Fruit fly (Drosophila melanogaster) whole organism, embryonic: ENCODE data around the gene Exo70.

Experiments used
- ATbp ChIP-seq: fragments of 200-800 bp; sonication (Bioruptor generic); optimal IDR thresholded peaks from 2 replicates; lab custom pipeline; 2017; ENCODE audit warnings: missing biosample characterization, mild to moderate bottlenecking, missing genetic modification characterization, missing genetic modification reagents
- Asciz ChIP-seq: fragments of 200-800 bp; sonication (Bioruptor generic); optimal IDR thresholded peaks from 2 replicates; lab custom pipeline; 2017; ENCODE audit warnings: missing biosample characterization, mild to moderate bottlenecking, missing genetic modification characterization, missing genetic modification reagents
- Awh ChIP-seq: fragments of 200-800 bp; sonication (Bioruptor generic); IDR thresholded peaks from 2 replicates; pipeline ENCODE4, ENCODE4 v1.3.6; 2022; ENCODE audit warnings: missing biosample characterization, missing genetic modification characterization
- CG10431 ChIP-seq: fragments of 200-800 bp; sonication (Bioruptor generic); optimal IDR thresholded peaks from 3 replicates; lab custom pipeline; 2018; ENCODE audit warnings: missing biosample characterization, mild to moderate bottlenecking, missing genetic modification characterization
- CG11456 ChIP-seq: fragments of 200-800 bp; sonication (Bioruptor generic); IDR thresholded peaks from 3 replicates; pipeline ENCODE4 v1.3.6; 2022; ENCODE audit warnings: missing biosample characterization, missing genetic modification characterization
- CG12769 ChIP-seq: fragments of 200-800 bp; sonication (Bioruptor generic); optimal IDR thresholded peaks from 2 replicates; lab custom pipeline; 2019; ENCODE audit warnings: missing biosample characterization, mild to moderate bottlenecking, missing genetic modification characterization, moderate library complexity
- CG13424 ChIP-seq: fragments of 200-800 bp; sonication (Bioruptor generic); optimal IDR thresholded peaks from 2 replicates; lab custom pipeline; 2019; ENCODE audit warnings: missing biosample characterization, mild to moderate bottlenecking, missing genetic modification characterization, moderate library complexity
- CG14710 ChIP-seq: fragments of 200-800 bp; sonication (Bioruptor generic); optimal IDR thresholded peaks from 3 replicates; lab custom pipeline; 2019; ENCODE audit warnings: missing biosample characterization, mild to moderate bottlenecking, missing genetic modification characterization, moderate library complexity
- CG15601 ChIP-seq: fragments of 200-800 bp; sonication (Bioruptor generic); optimal IDR thresholded peaks from 3 replicates; lab custom pipeline; 2019; ENCODE audit warnings: missing biosample characterization, mild to moderate bottlenecking, missing genetic modification characterization, moderate library complexity
- CG16863 ChIP-seq: fragments of 200-800 bp; sonication (Bioruptor generic); optimal IDR thresholded peaks from 3 replicates; lab custom pipeline; 2016; ENCODE audit warnings: missing biosample characterization, missing genetic modification characterization
- CG17359 ChIP-seq: fragments of 200-800 bp; sonication (Bioruptor generic); optimal IDR thresholded peaks from 3 replicates; lab custom pipeline; 2018; ENCODE audit warnings: missing biosample characterization, mild to moderate bottlenecking, missing genetic modification characterization, moderate library complexity
- CG18262 ChIP-seq: fragments of 200-800 bp; optimal IDR thresholded peaks from 3 replicates; lab custom pipeline; 2019; ENCODE audit warnings: missing biosample characterization, mild to moderate bottlenecking, missing genetic modification characterization, moderate library complexity
- CG2202 ChIP-seq: fragments of 200-800 bp; sonication (Bioruptor generic); optimal IDR thresholded peaks from 2 replicates; lab custom pipeline; 2018; ENCODE audit warnings: missing biosample characterization, mild to moderate bottlenecking, missing genetic modification characterization
- CG2712 ChIP-seq: fragments of 200-800 bp; optimal IDR thresholded peaks from 3 replicates; lab custom pipeline; 2019; ENCODE audit warnings: missing biosample characterization, mild to moderate bottlenecking, missing genetic modification characterization, moderate library complexity
- CG2875 ChIP-seq: fragments of 200-800 bp; sonication (Bioruptor generic); optimal IDR thresholded peaks from 2 replicates; lab custom pipeline; 2017; ENCODE audit warnings: missing biosample characterization, mild to moderate bottlenecking, missing genetic modification characterization, missing genetic modification reagents
- CG4282 ChIP-seq: fragments of 200-800 bp; sonication (Bioruptor generic); optimal IDR thresholded peaks from 2 replicates; lab custom pipeline; 2016; ENCODE audit warnings: missing biosample characterization, missing genetic modification characterization
- CG4360 ChIP-seq: fragments of 200-800 bp; sonication (Bioruptor generic); IDR thresholded peaks from 2 replicates; pipeline ENCODE4 v1.3.6; 2022; ENCODE audit warnings: missing biosample characterization, missing genetic modification characterization
- CG4707 ChIP-seq: fragments of 200-800 bp; sonication (Bioruptor generic); optimal IDR thresholded peaks from 2 replicates; lab custom pipeline; 2018; ENCODE audit warnings: missing biosample characterization, mild to moderate bottlenecking, missing genetic modification characterization, moderate library complexity
- CG5180 ChIP-seq: fragments of 200-800 bp; sonication (Bioruptor generic); optimal IDR thresholded peaks from 3 replicates; lab custom pipeline; 2017; ENCODE audit warnings: missing biosample characterization, missing genetic modification characterization, mild to moderate bottlenecking, moderate library complexity, missing genetic modification reagents
- CG5245 ChIP-seq: fragments of 200-800 bp; sonication (Bioruptor generic); optimal IDR thresholded peaks from 3 replicates; lab custom pipeline; 2016; ENCODE audit warnings: missing biosample characterization, missing genetic modification characterization
- CG6254 ChIP-seq: fragments of 200-800 bp; sonication (Bioruptor generic); optimal IDR thresholded peaks from 3 replicates; lab custom pipeline; 2017; ENCODE audit warnings: mild to moderate bottlenecking, missing biosample characterization, missing genetic modification reagents, missing genetic modification characterization
- CG8388 ChIP-seq: fragments of 200-800 bp; sonication (Bioruptor generic); optimal IDR thresholded peaks from 2 replicates; lab custom pipeline; 2019; ENCODE audit warnings: missing biosample characterization, mild to moderate bottlenecking, missing genetic modification characterization, moderate library complexity
- HLHmδ ChIP-seq: fragments of 200-800 bp; sonication (Bioruptor generic); optimal IDR thresholded peaks from 2 replicates; lab custom pipeline; 2018; ENCODE audit warnings: missing biosample characterization, mild to moderate bottlenecking, missing genetic modification characterization, moderate library complexity
- Hey ChIP-seq: fragments of 200-800 bp; sonication (Bioruptor generic); optimal IDR thresholded peaks from 3 replicates; lab custom pipeline; 2018; ENCODE audit warnings: missing biosample characterization, mild to moderate bottlenecking, missing genetic modification characterization
- HmgZ ChIP-seq: fragments of 200-800 bp; sonication (Bioruptor generic); optimal IDR thresholded peaks from 2 replicates; lab custom pipeline; 2018; ENCODE audit warnings: missing biosample characterization, mild to moderate bottlenecking, missing genetic modification characterization
- Hmr ChIP-seq: fragments of 200-800 bp; sonication (Bioruptor generic); optimal IDR thresholded peaks from 3 replicates; lab custom pipeline; 2017; ENCODE audit warnings: mild to moderate bottlenecking, missing biosample characterization, missing genetic modification reagents, missing genetic modification characterization
- Hr78 ChIP-seq, 2 experiments: fragments of 200-800 bp in 1 of 2; fragments of >200 bp in 1 of 2; sonication (Bioruptor generic) in 1 of 2; optimal IDR thresholded peaks; 2 replicates each; lab custom pipeline; 2017 to 2019; ENCODE audit warnings: missing biosample characterization in 2 of 2, missing genetic modification characterization in 2 of 2, mild to moderate bottlenecking in 1 of 2, moderate library complexity in 1 of 2
- Lhr ChIP-seq: fragments of 200-800 bp; sonication (Bioruptor generic); optimal IDR thresholded peaks from 3 replicates; lab custom pipeline; 2017; ENCODE audit warnings: mild to moderate bottlenecking, missing biosample characterization, missing genetic modification reagents, missing genetic modification characterization
- MTF-1 ChIP-seq: fragments of 200-800 bp; sonication (Bioruptor generic); optimal IDR thresholded peaks from 2 replicates; lab custom pipeline; 2018; ENCODE audit warnings: missing biosample characterization, mild to moderate bottlenecking, missing genetic modification characterization, borderline replicate concordance
- Spps ChIP-seq: fragments of 200-800 bp; sonication (Bioruptor generic); optimal IDR thresholded peaks from 2 replicates; lab custom pipeline; 2018; ENCODE audit warnings: missing biosample characterization, mild to moderate bottlenecking, missing genetic modification characterization
- bigmax ChIP-seq: fragments of 200-800 bp; sonication (Bioruptor generic); optimal IDR thresholded peaks from 2 replicates; lab custom pipeline; 2018; ENCODE audit warnings: missing biosample characterization, mild to moderate bottlenecking, missing genetic modification characterization
- bsh ChIP-seq, 2 experiments: fragments of 200-800 bp; sonication (Bioruptor generic); optimal IDR thresholded peaks; 2 replicates each; lab custom pipeline; 2017 to 2018; ENCODE audit warnings: mild to moderate bottlenecking in 2 of 2, missing biosample characterization in 2 of 2, missing genetic modification characterization in 2 of 2, moderate library complexity in 1 of 2
- croc ChIP-seq: fragments of 200-800 bp; sonication (Bioruptor generic); conservative IDR thresholded peaks from 3 replicates; pipeline ENCODE4 v1.3.6; 2022; ENCODE audit warnings: missing biosample characterization, missing genetic modification characterization
- cwo ChIP-seq: fragments of 200-800 bp; sonication (Bioruptor generic); optimal IDR thresholded peaks from 3 replicates; lab custom pipeline; 2017; ENCODE audit warnings: missing biosample characterization, missing genetic modification characterization, mild to moderate bottlenecking, moderate library complexity, missing genetic modification reagents
- dmrt11E ChIP-seq: fragments of 200-800 bp; sonication (Bioruptor generic); optimal IDR thresholded peaks from 3 replicates; lab custom pipeline; 2018; ENCODE audit warnings: missing biosample characterization, mild to moderate bottlenecking, missing genetic modification characterization, moderate library complexity
- ems ChIP-seq: fragments of 200-800 bp; sonication (Bioruptor generic); optimal IDR thresholded peaks from 3 replicates; lab custom pipeline; 2016; ENCODE audit warnings: missing biosample characterization, missing genetic modification characterization
- fd64A ChIP-seq: fragments of 200-800 bp; sonication (Bioruptor generic); optimal IDR thresholded peaks from 3 replicates; lab custom pipeline; 2018; ENCODE audit warnings: missing biosample characterization, mild to moderate bottlenecking, missing genetic modification characterization
- kni ChIP-seq: fragments of 200-800 bp; sonication (Bioruptor generic); optimal IDR thresholded peaks from 3 replicates; lab custom pipeline; 2017; ENCODE audit warnings: mild to moderate bottlenecking, missing biosample characterization, missing genetic modification reagents, missing genetic modification characterization
- knrl ChIP-seq: fragments of 200-800 bp; sonication (Bioruptor generic); IDR thresholded peaks from 3 replicates; pipeline ENCODE4 v1.3.6; 2022; ENCODE audit warnings: missing biosample characterization, missing genetic modification characterization; ENCODE audit not compliant: partially characterized antibody
- lola ChIP-seq, 3 experiments: fragments of >200 bp in 2 of 3; fragments of 200-800 bp in 1 of 3; sonication (Bioruptor generic) in 1 of 3; optimal IDR thresholded peaks; 2 replicates each; lab custom pipeline; 2017 to 2019; ENCODE audit warnings: missing biosample characterization in 3 of 3, missing genetic modification characterization in 3 of 3, mild to moderate bottlenecking in 1 of 3, moderate library complexity in 1 of 3
- pzg ChIP-seq: fragments of 200-800 bp; sonication (Bioruptor generic); optimal IDR thresholded peaks from 3 replicates; lab custom pipeline; 2018; ENCODE audit warnings: missing biosample characterization, mild to moderate bottlenecking, missing genetic modification characterization, moderate library complexity
- ranshi ChIP-seq: fragments of 200-800 bp; sonication (Bioruptor generic); IDR thresholded peaks from 2 replicates; pipeline ENCODE4 v1.3.6; 2022; ENCODE audit warnings: missing biosample characterization, missing genetic modification characterization
- sens ChIP-seq: fragments of 200-800 bp; sonication (Bioruptor generic); peaks from one replicate; lab custom pipeline; 2016; ENCODE audit warnings: missing biosample characterization, missing genetic modification characterization
- sima ChIP-seq: fragments of 200-800 bp; sonication (Bioruptor generic); optimal IDR thresholded peaks from 2 replicates; lab custom pipeline; 2016; ENCODE audit warnings: missing biosample characterization, missing genetic modification characterization
- slbo ChIP-seq: fragments of 200-800 bp; sonication (Bioruptor generic); IDR thresholded peaks from 2 replicates; pipeline ENCODE4 v1.3.6; 2022; ENCODE audit warnings: missing biosample characterization, missing genetic modification characterization
- slp2 ChIP-seq: fragments of 200-800 bp; sonication (Bioruptor generic); optimal IDR thresholded peaks from 2 replicates; lab custom pipeline; 2016; ENCODE audit warnings: missing biosample characterization, missing genetic modification characterization
- sob ChIP-seq: fragments of 200-800 bp; sonication (Bioruptor generic); IDR thresholded peaks from 2 replicates; pipeline ENCODE4 v1.3.6; 2022; ENCODE audit warnings: missing biosample characterization, missing genetic modification characterization
- tup ChIP-seq: fragments of 200-800 bp; sonication (Bioruptor generic); optimal IDR thresholded peaks from 2 replicates; lab custom pipeline; 2016; ENCODE audit warnings: missing biosample characterization, mild to moderate bottlenecking, missing genetic modification characterization, moderate library complexity
- unpg ChIP-seq: fragments of 200-800 bp; sonication (Bioruptor generic); optimal IDR thresholded peaks from 3 replicates; lab custom pipeline; 2018; ENCODE audit warnings: missing biosample characterization, mild to moderate bottlenecking, missing genetic modification characterization, moderate library complexity

Gene Exo70

DNA sequence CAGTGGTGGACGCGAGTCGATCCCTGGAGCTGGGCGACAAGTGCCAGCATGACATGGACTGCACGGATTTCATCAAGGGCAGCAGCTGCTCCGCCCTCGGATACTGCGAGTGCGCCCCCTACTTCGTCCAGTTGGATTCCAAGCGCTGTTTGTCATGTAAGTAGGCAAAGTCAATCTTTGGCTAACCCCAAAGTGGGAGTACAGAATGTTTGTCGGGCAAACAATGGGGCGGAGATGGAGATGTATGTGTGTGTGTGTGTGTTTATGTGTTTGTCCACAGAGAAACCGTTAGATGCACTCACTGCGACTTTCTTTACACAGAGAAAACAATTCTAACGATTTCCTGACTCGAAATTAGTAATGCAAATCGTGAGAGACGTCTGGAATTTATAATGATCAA lies 32.5 kb upstream of the Exo70 start (continued):
- TF ChIP-seq fd64A (peak; percentile 55), CG4707 (GFP tag; lab: Kevin White, UChicago) (peak; percentile 21), knrl (GFP tag; lab: Robert Waterston, UW) (no peak), CG2712 (tag; lab: Kevin White, UChicago) (peak; percentile 8), ems (GFP tag; lab: Kevin White, UChicago) (no peak), CG10431 (GFP tag; lab: Kevin White, UChicago) (peak; percentile 9), CG18262 (peak; percentile 7), CG6254 (GFP tag; lab: Kevin White, UChicago) (peak; percentile 29), CG17359 (tag; lab: Kevin White, UChicago) (peak; percentile 4), Hey (no peak), CG13424 (tag; lab: Kevin White, UChicago) (no peak), CG4360 (GFP tag; lab: Robert Waterston, UW) (no peak), sob (no peak), CG16863 (no peak), HLHmδ (GFP tag; lab: Kevin White, UChicago) (peak; percentile 55), cwo (GFP tag; lab: Kevin White, UChicago) (no peak), pzg (no peak), ATbp (GFP tag; lab: Kevin White, UChicago) (peak; percentile 57), croc (GFP tag; lab: Robert Waterston, UW) (no peak), Hmr (no peak), Awh (GFP tag; lab: Robert Waterston, UW) (0 out of 2 replicates have a peak, but pooled peaks have one; percentile 11), CG8388 (GFP tag; lab: Kevin White, UChicago) (peak; percentile 26), CG11456 (GFP tag; lab: Robert Waterston, UW) (no peak), CG4282 (GFP tag; lab: Kevin White, UChicago) (no peak), dmrt11E (peak; percentile 38), CG12769 (no peak), CG15601 (tag; lab: Kevin White, UChicago) (peak; percentile 34), CG2875 (GFP tag; lab: Kevin White, UChicago) (peak; percentile 39), CG2202 (tag; lab: Kevin White, UChicago) (peak; percentile 49), lola (GFP tag; optimal IDR thresholded peaks at IDR 0.05; lab: Kevin White, UChicago) (peak in 1 of 3 experiments; percentile 9), unpg (GFP tag; lab: Kevin White, UChicago) (peak; percentile 15), Asciz (GFP tag; lab: Kevin White, UChicago) (peak; percentile 7), CG5245 (no peak), CG14710 (peak; percentile 46), bigmax (GFP tag; lab: Kevin White, UChicago) (no peak), sens (peak; percentile 73), kni (GFP tag; lab: Kevin White, UChicago) (peak; percentile 48), CG5180 (no peak), slbo (peak; percentile 27; the same call in 1 of the 2 replicates), slp2 (GFP tag; lab: Kevin White, UChicago) (no peak), Hr78 (GFP tag; optimal IDR thresholded peaks at IDR 0.05; lab: Kevin White, UChicago) (no peak), Lhr (GFP tag; lab: Kevin White, UChicago) (peak; percentile 6), tup (no peak), HmgZ (tag; lab: Kevin White, UChicago) (no peak), Spps (peak; percentile 1), MTF-1 (GFP tag; lab: Kevin White, UChicago) (peak; percentile 34), bsh (GFP tag; optimal IDR thresholded peaks at IDR 0.05; lab: Kevin White, UChicago) (peak in 1 of 2 experiments; percentile 62), sima (GFP tag; lab: Kevin White, UChicago) (no peak), ranshi (GFP tag; lab: Robert Waterston, UW) (no peak)
